Worm (Caenorhabditis elegans): ENCODE data around the gene lron-2.

The lron-2 gene

DNA sequence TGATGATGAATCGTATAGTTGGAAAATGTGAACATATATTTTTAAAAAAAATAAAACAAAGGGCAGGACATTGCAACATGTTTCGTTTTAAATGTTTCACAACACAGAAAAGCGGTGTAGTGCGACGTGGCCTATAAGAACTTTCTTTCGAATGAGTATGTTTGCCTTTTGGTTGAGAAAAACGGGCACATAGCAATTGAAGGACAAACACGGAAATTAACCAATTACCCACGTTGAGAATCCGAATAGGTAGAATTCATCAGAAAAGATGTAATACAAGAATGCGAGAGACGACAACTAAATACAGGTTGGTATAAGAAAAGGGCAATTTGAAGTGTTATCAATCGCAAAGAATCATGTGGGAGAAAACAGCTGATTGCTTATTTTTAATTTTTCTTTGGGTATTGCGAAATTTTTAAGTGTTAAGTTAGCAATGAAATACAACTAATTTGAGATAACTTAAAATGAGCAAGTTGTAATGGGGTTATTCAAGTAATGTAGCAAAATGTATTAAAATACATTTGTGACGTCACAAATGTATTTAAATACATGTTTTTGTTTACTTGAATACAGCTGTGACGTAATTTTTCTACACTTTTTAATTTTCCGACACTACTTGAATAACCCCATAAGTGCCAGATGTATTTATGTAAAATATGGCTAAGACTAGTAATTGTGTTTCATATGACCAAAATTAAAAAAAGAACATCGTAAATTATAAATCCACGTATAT is 46.1 kb upstream of the lron-2 start, which contains the start of gene acl-14:
TSS of gene acl-14 (minus strand) at position 316 of the 733 bp plus-strand sequence.
- TF ChIP-seq elt-2 (tag; optimal IDR thresholded peaks at IDR 0.05) (peak; percentile 19), lin-14 (GFP tag; optimal IDR thresholded peaks at IDR 0.05) (peak; percentile 33), lin-35 (GFP tag; optimal IDR thresholded peaks at IDR 0.05) (peak in 1 of 2 experiments; percentile 32), unc-86 (tag; optimal IDR thresholded peaks at IDR 0.05) (no peak), pag-3 (tag; optimal IDR thresholded peaks at IDR 0.05; ENCODE audit: borderline replicate concordance, insufficient read depth) (peak; percentile 37), irx-1 (tag; optimal IDR thresholded peaks at IDR 0.05) (no peak), efl-1 (optimal IDR thresholded peaks at IDR 0.05) (no peak), efl-1 (GFP tag; optimal IDR thresholded peaks at IDR 0.05 in 1 of 2) (peak in 1 of 2 experiments; percentile 45), skn-1 (tag; optimal IDR thresholded peaks at IDR 0.05) (peak; percentile 23), elt-3 (tag; optimal IDR thresholded peaks at IDR 0.05) (peak in 2 of 6 experiments; percentile 26 to 84), nhr-20 (tag; optimal IDR thresholded peaks at IDR 0.05) (peak; percentile 12), nhr-71 (tag; optimal IDR thresholded peaks at IDR 0.05) (peak; percentile 21), pax-3 (tag; optimal IDR thresholded peaks at IDR 0.05) (peak; percentile 4), blmp-1 (tag; optimal IDR thresholded peaks at IDR 0.05) (peak; percentile 55), C04F5.9 (tag; optimal IDR thresholded peaks at IDR 0.05) (no peak), mep-1 (tag; optimal IDR thresholded peaks at IDR 0.05) (no peak), nhr-85 (tag) (peak; percentile 89), mab-9 (GFP tag; IDR thresholded peaks at IDR 0.05) (no peak), unc-98 (GFP tag; IDR thresholded peaks at IDR 0.05) (no peak), nhr-237 (tag; optimal IDR thresholded peaks at IDR 0.05) (no peak), fos-1 (tag; optimal IDR thresholded peaks at IDR 0.05) (no peak), zip-4 (GFP tag; optimal IDR thresholded peaks at IDR 0.05) (peak; percentile 71)

DNA sequence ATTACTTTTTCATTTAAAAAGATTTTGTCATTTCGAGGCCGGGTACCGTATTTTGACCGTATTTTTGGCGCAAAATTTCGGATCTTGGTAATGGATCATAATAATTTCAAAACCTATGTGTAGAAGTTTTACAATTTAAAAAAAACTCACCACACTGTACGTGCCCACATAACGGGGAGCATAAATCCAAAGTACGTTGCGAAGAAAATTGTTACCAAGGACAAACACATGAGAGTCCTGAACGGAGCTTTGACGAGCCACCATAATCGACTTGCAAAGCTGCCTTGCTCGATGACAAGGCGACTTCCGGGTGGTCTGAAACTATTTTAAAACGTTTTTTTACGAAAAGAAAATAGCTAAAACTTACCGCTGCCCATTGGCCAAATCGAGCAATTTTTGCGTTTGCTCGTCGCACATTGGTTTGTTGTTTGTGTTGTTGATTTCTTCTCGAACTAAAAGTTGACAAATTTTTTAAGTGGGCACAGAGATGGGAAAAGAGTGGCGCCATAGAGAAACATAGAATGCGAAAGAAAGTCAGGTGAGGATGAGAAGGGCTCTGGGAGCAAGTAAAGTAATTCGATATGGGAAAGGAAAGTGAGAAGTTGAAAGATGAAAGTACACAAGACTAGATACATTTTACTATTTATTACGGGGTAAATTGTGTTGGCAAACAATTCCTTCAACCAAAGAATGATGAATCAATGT is 45.4 kb upstream of the lron-2 start:
- TF ChIP-seq pqm-1 (tag; optimal IDR thresholded peaks at IDR 0.05) (no peak), ztf-11 (tag; optimal IDR thresholded peaks at IDR 0.05) (no peak), nhr-237 (tag; optimal IDR thresholded peaks at IDR 0.05) (no peak), lin-13 (GFP tag; optimal IDR thresholded peaks at IDR 0.05) (no peak), zag-1 (tag; optimal IDR thresholded peaks at IDR 0.05) (no peak), ztf-4 (tag; optimal IDR thresholded peaks at IDR 0.05) (no peak), nhr-85 (tag) (no peak), unc-98 (GFP tag; IDR thresholded peaks at IDR 0.05) (no peak), aha-1 (tag; optimal IDR thresholded peaks at IDR 0.05) (no peak)

DNA sequence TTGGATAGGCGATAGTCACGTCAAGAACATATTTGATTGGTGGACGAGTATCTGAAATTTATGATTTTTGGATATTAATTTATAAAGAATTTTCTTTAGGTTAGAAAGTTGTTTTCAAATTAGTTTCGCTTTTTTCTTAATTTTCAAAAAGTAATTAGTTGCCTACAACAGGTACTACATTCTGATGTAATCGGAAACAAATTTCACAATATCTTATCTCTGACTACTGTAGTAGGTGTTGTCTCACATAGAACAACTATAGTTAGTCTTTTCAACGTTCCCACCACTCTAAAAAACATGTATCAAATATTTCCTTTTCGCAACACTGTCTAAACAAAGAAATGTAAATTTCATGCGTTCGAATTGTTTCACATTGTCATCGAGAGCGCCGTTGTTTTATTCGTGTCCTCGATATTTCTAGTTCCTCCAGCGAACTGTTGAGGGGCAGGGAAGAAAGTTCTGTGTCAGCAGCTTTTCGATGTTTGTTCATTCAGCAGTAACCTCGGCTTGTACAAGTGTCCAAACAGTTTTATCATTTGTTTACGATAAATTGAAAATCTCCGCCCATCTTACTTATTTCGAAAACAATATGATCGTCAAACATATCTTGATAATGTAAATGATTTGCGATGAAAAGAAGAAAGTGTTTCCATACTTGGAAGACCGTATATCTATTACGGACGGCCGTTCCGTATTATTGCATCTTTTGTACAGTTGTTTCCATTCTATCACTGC is 42.1 kb upstream of the lron-2 start:
- TF ChIP-seq ztf-4 (tag; optimal IDR thresholded peaks at IDR 0.05) = no peak
- no peak for TF ChIP-seq efl-1 (optimal IDR thresholded peaks at IDR 0.05)
- TF ChIP-seq efl-1 (GFP tag; optimal IDR thresholded peaks at IDR 0.05 in 1 of 2) = peak in 1 of 2 experiments; percentile 63
- no peak for TF ChIP-seq egl-27 (tag; optimal IDR thresholded peaks at IDR 0.05)
- TF ChIP-seq nhr-20 (tag; optimal IDR thresholded peaks at IDR 0.05) = no peak
- no peak for TF ChIP-seq fos-1 (tag; optimal IDR thresholded peaks at IDR 0.05)
- no peak for TF ChIP-seq unc-86 (tag; optimal IDR thresholded peaks at IDR 0.05)
- TF ChIP-seq hpl-2 (GFP tag; optimal IDR thresholded peaks at IDR 0.05) = no peak
- no peak for TF ChIP-seq fkh-8 (tag; optimal IDR thresholded peaks at IDR 0.05)
- TF ChIP-seq blmp-1 (tag; optimal IDR thresholded peaks at IDR 0.05) = peak; percentile 36

DNA sequence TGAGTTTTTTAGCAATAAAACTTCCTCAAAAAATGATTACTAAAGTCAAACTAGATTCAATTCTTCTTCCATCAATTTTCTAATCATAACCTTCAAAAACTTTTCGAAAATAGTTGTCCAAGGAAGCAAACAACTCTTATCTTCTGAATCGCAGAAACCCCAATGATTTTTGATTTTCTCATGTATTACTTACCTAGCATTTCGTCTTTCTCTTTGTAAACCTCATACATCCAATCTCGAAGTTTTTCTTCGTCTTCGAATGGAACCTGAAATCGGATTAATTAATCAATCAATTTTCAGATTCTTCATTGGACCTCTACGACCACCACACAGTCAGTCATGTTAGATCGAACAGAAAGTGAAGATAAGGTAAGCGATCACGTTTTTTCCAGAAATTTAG is 41.3 kb upstream of the lron-2 start, which contains the start of gene K07B1.4:
TSS of gene K07B1.4 (plus strand) at position 301 of the 400 bp plus-strand sequence.
- no peak for TF ChIP-seq alr-1 (tag; optimal IDR thresholded peaks at IDR 0.05; ENCODE audit: borderline replicate concordance)
- TF ChIP-seq lir-3 (tag; optimal IDR thresholded peaks at IDR 0.05; ENCODE audit: poor library complexity) = no peak
- TF ChIP-seq elt-2 (tag; optimal IDR thresholded peaks at IDR 0.05) = no peak
- TF ChIP-seq tlp-1 (tag; optimal IDR thresholded peaks at IDR 0.05) = no peak
- TF ChIP-seq irx-1 (tag; optimal IDR thresholded peaks at IDR 0.05) = no peak
- TF ChIP-seq sox-4 (tag; optimal IDR thresholded peaks at IDR 0.05) = no peak
- TF ChIP-seq fkh-4 (tag; optimal IDR thresholded peaks at IDR 0.05; ENCODE audit: borderline replicate concordance) = no peak
